Worm (Caenorhabditis elegans) whole organism, L4 larva: Measurements from ENCODE around the gene C25F9.6.

Experiments used
- cey-2 ChIP-seq: sonication (generic microtip); optimal IDR thresholded peaks from 3 replicates; lab custom pipeline; 2017; ENCODE audit warnings: missing genetic modification characterization, mild to moderate bottlenecking, missing compliant biosample characterization, antibody characterized with exemption, borderline replicate concordance; ENCODE audit not compliant: insufficient read depth
- egl-27 ChIP-seq: sonication (generic microtip); optimal IDR thresholded peaks from 3 replicates; lab custom pipeline; 2017; ENCODE audit warnings: missing biosample characterization, missing genetic modification reagents, missing genetic modification characterization
- fkh-10 ChIP-seq: fragments of 150-350 bp; optimal IDR thresholded peaks from 2 replicates; lab custom pipeline; 2014; ENCODE audit warnings: missing biosample characterization, missing genetic modification reagents, missing genetic modification characterization
- lin-38 ChIP-seq: fragments of 200-800 bp; sonication (Bioruptor generic); IDR thresholded peaks from 2 replicates; pipeline ENCODE4 v1.3.6; 2022; ENCODE audit warnings: missing genetic modification reagents, missing genetic modification characterization, missing compliant biosample characterization
- lin-39 ChIP-seq: fragments of 150-350 bp; optimal IDR thresholded peaks from 2 replicates; lab custom pipeline; 2014; ENCODE audit warnings: missing biosample characterization, missing genetic modification reagents, missing genetic modification characterization
- madf-9 ChIP-seq: fragments of 200-800 bp; sonication (Bioruptor generic); conservative IDR thresholded peaks from 2 replicates; pipeline ENCODE4 v1.3.6; 2022; ENCODE audit warnings: missing genetic modification reagents, missing genetic modification characterization, missing compliant biosample characterization
- mep-1 ChIP-seq: fragments of 150-350 bp; sonication (generic microtip); optimal IDR thresholded peaks from 3 replicates; lab custom pipeline; 2014; ENCODE audit warnings: missing biosample characterization, missing genetic modification characterization
- nhr-237 ChIP-seq: sonication (generic microtip); optimal IDR thresholded peaks from 2 replicates; lab custom pipeline; 2017; ENCODE audit warnings: missing biosample characterization, missing genetic modification characterization
- snpc-4 ChIP-seq: fragments of 150-350 bp; optimal IDR thresholded peaks from 2 replicates; lab custom pipeline; 2014; ENCODE audit warnings: missing biosample characterization, missing genetic modification characterization
- unc-39 ChIP-seq: sonication (generic microtip); optimal IDR thresholded peaks from 2 replicates; lab custom pipeline; 2017; ENCODE audit warnings: missing biosample characterization, missing genetic modification characterization
- unc-62 ChIP-seq, 3 experiments: fragments of 150-350 bp in 1 of 3; sonication (generic microtip); optimal IDR thresholded peaks in 2 of 3; peaks in 1 of 3; 1 replicate in 1 of 3; 2 replicates in 2 of 3; lab custom pipeline; 2014 to 2017; ENCODE audit warnings: missing biosample characterization in 3 of 3, missing genetic modification characterization in 3 of 3, missing genetic modification reagents in 3 of 3, missing genotype in 1 of 3
- ztf-11 ChIP-seq: fragments of 150-350 bp; optimal IDR thresholded peaks from 2 replicates; lab custom pipeline; 2014; ENCODE audit warnings: missing biosample characterization, missing genetic modification characterization

DNA sequence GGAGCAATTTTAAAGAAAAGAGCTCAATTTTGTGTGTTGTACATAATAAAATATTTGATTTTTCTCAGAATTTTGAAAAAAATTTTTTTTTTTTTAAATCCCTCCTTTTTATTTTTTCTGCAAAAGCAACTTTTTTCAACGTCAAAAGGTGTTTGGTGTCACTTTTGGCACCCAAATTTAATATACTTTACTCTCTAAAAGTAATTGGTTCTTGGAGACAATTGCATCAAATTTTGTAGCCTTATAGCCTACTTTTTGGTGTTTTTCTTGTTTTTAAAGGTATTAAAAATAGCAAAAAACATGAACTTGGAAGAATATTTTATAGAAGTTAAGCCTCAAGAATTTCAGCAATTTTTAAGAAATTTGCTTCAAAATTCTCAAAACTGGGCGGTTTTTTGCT lies 24.2 kb downstream of the C25F9.6 start, which contains the start of gene srw-84:
- TF ChIP-seq egl-27 (tag; lab: Kevin White, UChicago) = no peak
- TF ChIP-seq unc-39 (tag; lab: Kevin White, UChicago) = no peak
- no peak for TF ChIP-seq lin-39 (tag; lab: Kevin White, UChicago)
- TF ChIP-seq snpc-4 (tag; lab: Kevin White, UChicago) = no peak
- TF ChIP-seq lin-38 (GFP tag; lab: Robert Waterston, UW) = no peak
- no peak for TF ChIP-seq cey-2
- no peak for TF ChIP-seq ztf-11 (tag; lab: Kevin White, UChicago)
- TF ChIP-seq mep-1 (tag; lab: Kevin White, UChicago) = no peak
- no peak for TF ChIP-seq madf-9 (GFP tag; lab: Robert Waterston, UW)
- no peak for TF ChIP-seq unc-62 (GFP tag; optimal IDR thresholded peaks at IDR 0.05 in 1 of 2; lab: Kevin White, UChicago)
- TF ChIP-seq unc-62 (tag; optimal IDR thresholded peaks at IDR 0.05; lab: Kevin White, UChicago) = no peak
- TF ChIP-seq nhr-237 (tag; lab: Kevin White, UChicago) = no peak
- TF ChIP-seq fkh-10 (GFP tag; lab: Kevin White, UChicago) = no peak
